Fruit fly (Drosophila melanogaster) whole organism, adult: ENCODE measurements around the gene GatC.

Source experiments
- CG12768 ChIP-seq: fragments of 200-800 bp; sonication (Bioruptor generic); optimal IDR thresholded peaks from 2 replicates; lab custom pipeline; 2017; ENCODE audit warnings: missing biosample characterization, missing genetic modification characterization, mild to moderate bottlenecking, moderate library complexity, missing genetic modification reagents
- CG14711 ChIP-seq: fragments of 200-800 bp; sonication (Bioruptor generic); optimal IDR thresholded peaks from 2 replicates; lab custom pipeline; 2018; ENCODE audit warnings: missing biosample characterization, mild to moderate bottlenecking, missing genetic modification characterization, moderate library complexity
- CG7101 ChIP-seq: fragments of 200-800 bp; sonication (Bioruptor generic); optimal IDR thresholded peaks from 2 replicates; lab custom pipeline; 2018; ENCODE audit warnings: missing biosample characterization, mild to moderate bottlenecking, missing genetic modification characterization, moderate library complexity
- pad ChIP-seq: fragments of 200-800 bp; sonication (Bioruptor generic); optimal IDR thresholded peaks from 3 replicates; lab custom pipeline; 2017; ENCODE audit warnings: missing biosample characterization, missing genetic modification characterization, mild to moderate bottlenecking, moderate library complexity, missing genetic modification reagents

DNA sequence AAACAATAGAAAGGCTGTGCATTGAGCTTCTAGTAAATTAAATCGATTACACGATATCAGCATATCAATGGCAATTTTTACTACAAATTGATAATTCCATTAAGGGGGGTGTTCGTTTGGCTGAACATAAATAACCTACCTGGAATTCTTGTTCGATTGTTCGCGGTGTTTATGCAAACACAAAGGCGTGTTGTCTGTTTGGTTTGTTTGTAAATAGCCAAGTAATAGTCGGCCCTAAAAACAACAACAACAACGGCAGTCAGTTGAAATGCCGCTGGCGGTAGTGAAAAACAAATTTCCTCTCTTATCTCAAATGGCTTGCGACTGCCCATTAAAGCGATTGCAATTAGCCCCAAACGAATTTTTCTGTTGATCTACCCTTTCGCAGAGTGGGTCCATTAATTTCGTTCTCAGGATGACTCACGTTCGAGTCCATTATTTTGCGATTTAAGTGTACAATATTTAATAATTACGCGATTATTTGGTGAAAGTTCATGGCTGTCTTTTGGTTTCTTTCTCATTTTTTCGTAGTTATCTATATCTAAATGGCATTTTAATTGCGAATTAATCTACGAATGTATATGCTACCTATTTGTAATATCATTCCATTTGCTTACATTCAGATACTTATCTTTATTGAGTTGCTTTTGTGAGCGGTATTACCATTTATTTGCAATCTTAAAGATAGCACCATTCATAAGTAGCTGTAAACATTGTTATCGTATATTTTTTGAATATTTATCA is 5.9 kb upstream of the GatC start:
- TF ChIP-seq CG7101 (peak; percentile 50), CG12768 (GFP tag; lab: Kevin White, UChicago) (peak; percentile 55), pad (GFP tag; lab: Kevin White, UChicago) (peak; percentile 32), CG14711 (no peak)
